Worm (Caenorhabditis elegans): Measurements from ENCODE around the gene ucr-2.3.
A peak's percentile ranks its signal among the peaks of the same experiment; 100 is the strongest.

The ucr-2.3 gene

DNA sequence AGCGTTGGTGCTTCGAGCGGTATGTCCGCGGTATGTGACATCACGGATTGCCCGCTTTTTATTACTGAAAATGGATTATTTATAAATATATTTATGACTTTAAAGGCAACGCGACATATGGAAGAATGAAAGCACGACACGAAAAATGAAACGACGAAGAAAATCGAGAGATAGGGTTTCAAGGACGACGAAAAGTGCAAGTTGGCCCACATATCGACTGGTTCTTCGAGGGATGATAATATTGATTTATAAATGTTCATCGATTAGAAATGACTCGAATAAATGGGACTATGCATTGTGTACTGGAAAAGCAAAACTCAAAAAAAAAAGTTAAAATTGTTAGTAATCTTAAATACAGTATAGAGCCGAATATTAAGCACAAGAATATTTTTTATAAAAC lies 7.1 kb downstream of the ucr-2.3 start, which contains the start of gene zer-1:
Gene zer-1 (minus strand): TSS at position 68 of the 400 bp plus-strand sequence.
- TF ChIP-seq tbx-8 (GFP tag; optimal IDR thresholded peaks at IDR 0.05): no peak
- TF ChIP-seq nhr-2 (tag; optimal IDR thresholded peaks at IDR 0.05): no peak
- TF ChIP-seq bed-3 (GFP tag; optimal IDR thresholded peaks at IDR 0.05): no peak
- no peak for TF ChIP-seq ceh-43 (GFP tag; optimal IDR thresholded peaks at IDR 0.05)
- TF ChIP-seq elt-1 (tag; optimal IDR thresholded peaks at IDR 0.05; ENCODE audit: borderline replicate concordance, insufficient read depth): no peak
- no peak for TF ChIP-seq ham-2 (GFP tag; optimal IDR thresholded peaks at IDR 0.05)
- no peak for TF ChIP-seq lin-13 (tag; optimal IDR thresholded peaks at IDR 0.05)
- no peak for TF ChIP-seq sptf-1 (tag; optimal IDR thresholded peaks at IDR 0.05)
- no peak for TF ChIP-seq lin-32 (GFP tag; optimal IDR thresholded peaks at IDR 0.05)
- TF ChIP-seq unc-120 (tag; optimal IDR thresholded peaks at IDR 0.05; ENCODE audit: poor library complexity, severe bottlenecking): no peak

DNA sequence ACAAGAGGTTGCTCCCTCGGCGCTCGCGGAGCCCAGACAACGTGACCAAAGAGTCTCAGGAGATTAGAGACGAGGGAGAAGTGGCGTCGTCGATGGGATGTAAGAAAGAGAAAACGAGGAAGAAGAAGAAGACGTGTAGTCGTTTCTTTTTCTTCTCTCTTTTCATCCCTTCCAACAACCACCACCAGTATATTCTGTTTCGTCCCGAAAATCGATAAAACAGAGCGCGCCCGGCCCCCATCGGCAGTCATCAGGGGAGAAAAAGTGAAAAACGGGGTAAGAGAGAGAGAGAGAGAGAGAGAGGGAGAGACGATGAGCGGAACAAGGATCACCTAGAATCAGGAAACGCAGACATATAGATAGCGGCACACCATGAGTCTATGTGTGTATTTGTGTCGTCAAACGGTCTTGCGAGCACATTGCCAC lies 8.2 kb downstream of the ucr-2.3 start:
- TF ChIP-seq ham-2 (GFP tag; optimal IDR thresholded peaks at IDR 0.05) (peak; percentile 23), nhr-2 (tag; optimal IDR thresholded peaks at IDR 0.05) (no peak), tbx-8 (GFP tag; optimal IDR thresholded peaks at IDR 0.05) (no peak), cnd-1 (tag; optimal IDR thresholded peaks at IDR 0.05) (no peak), unc-62 (GFP tag; optimal IDR thresholded peaks at IDR 0.05) (peak; percentile 16), blmp-1 (tag; optimal IDR thresholded peaks at IDR 0.05) (peak; percentile 49), ceh-39 (tag; optimal IDR thresholded peaks at IDR 0.05) (peak; percentile 32), unc-120 (tag; optimal IDR thresholded peaks at IDR 0.05; ENCODE audit: poor library complexity, severe bottlenecking) (peak; percentile 41), mls-2 (tag; optimal IDR thresholded peaks at IDR 0.05) (peak; percentile 60), nhr-76 (tag; optimal IDR thresholded peaks at IDR 0.05) (peak; percentile 34), lsy-2 (tag; optimal IDR thresholded peaks at IDR 0.05) (peak; percentile 21), ces-1 (GFP tag; optimal IDR thresholded peaks at IDR 0.05) (peak; percentile 63), ceh-83 (GFP tag; optimal IDR thresholded peaks at IDR 0.05) (no peak), sem-2 (GFP tag; optimal IDR thresholded peaks at IDR 0.05) (no peak), pha-4 (tag; optimal IDR thresholded peaks at IDR 0.05) (peak; percentile 24)

DNA sequence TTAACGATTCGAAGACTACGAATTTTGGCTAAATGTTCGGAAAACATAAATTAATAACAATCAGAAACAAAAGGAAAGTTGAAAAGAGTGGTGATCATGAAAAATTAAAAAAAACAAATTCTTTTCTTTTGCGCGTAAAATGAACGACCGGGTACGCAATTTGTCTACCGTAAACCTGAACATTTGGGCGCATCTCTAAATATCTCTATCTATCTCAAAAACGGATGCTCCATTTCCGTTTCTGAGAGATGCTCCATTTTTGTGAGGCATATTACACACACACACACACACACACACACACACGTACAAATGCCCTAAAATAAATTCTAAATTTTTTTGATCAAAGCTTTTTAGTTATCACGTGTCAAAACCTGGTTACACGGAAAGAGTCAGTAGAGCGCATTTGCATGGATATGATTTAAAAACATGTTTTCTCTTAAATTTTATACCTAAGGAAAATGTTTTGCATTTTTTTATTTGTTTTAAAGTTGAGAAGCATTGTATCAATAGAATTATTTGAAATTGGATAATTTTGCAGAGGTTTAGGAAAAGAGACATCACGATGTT lies 9.4 kb downstream of the ucr-2.3 start:
- TF ChIP-seq unc-39 (tag; optimal IDR thresholded peaks at IDR 0.05): no peak
- no peak for TF ChIP-seq blmp-1 (tag; optimal IDR thresholded peaks at IDR 0.05)
- peak; percentile 81 for TF ChIP-seq lsy-2 (tag; optimal IDR thresholded peaks at IDR 0.05)

DNA sequence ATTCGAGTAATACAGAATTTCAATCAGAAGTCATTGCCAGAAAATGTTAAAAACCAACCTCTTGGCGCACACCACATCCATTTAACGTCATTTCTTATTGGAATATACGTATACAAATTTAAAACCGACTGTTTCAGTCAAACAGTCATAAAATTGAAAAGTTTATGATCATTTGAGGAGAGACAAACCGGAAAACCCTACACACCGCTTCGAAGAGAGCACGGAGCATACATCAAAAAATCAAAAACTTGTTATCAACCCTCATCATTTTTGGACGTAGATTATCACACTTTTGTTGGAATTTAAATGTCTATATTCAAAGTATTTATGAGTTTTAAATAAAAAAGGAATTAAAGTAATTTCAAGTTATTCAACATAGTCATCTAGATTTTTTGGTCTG lies 11.4 kb downstream of the ucr-2.3 start, which contains the start of gene T24C4.10:
Gene T24C4.10 (minus strand): TSS at position 230 of the 400 bp plus-strand sequence.
- TF ChIP-seq ham-2 (GFP tag; optimal IDR thresholded peaks at IDR 0.05): no peak
- no peak for TF ChIP-seq sptf-1 (tag; optimal IDR thresholded peaks at IDR 0.05)
- TF ChIP-seq nhr-12 (tag; optimal IDR thresholded peaks at IDR 0.05): no peak
- TF ChIP-seq elt-1 (tag; optimal IDR thresholded peaks at IDR 0.05; ENCODE audit: borderline replicate concordance, insufficient read depth): no peak
- TF ChIP-seq pha-4 (tag; optimal IDR thresholded peaks at IDR 0.05): no peak
- TF ChIP-seq drap-1 (GFP tag; optimal IDR thresholded peaks at IDR 0.05): no peak
- no peak for TF ChIP-seq unc-120 (tag; optimal IDR thresholded peaks at IDR 0.05; ENCODE audit: poor library complexity, severe bottlenecking)
- TF ChIP-seq tbx-8 (GFP tag; optimal IDR thresholded peaks at IDR 0.05): no peak
- no peak for TF ChIP-seq hlh-1 (tag; optimal IDR thresholded peaks at IDR 0.05)
- TF ChIP-seq M03D4.4 (tag; optimal IDR thresholded peaks at IDR 0.05): no peak
- no peak for TF ChIP-seq nhr-76 (tag; optimal IDR thresholded peaks at IDR 0.05)
- no peak for TF ChIP-seq nhr-237 (tag; optimal IDR thresholded peaks at IDR 0.05)

DNA sequence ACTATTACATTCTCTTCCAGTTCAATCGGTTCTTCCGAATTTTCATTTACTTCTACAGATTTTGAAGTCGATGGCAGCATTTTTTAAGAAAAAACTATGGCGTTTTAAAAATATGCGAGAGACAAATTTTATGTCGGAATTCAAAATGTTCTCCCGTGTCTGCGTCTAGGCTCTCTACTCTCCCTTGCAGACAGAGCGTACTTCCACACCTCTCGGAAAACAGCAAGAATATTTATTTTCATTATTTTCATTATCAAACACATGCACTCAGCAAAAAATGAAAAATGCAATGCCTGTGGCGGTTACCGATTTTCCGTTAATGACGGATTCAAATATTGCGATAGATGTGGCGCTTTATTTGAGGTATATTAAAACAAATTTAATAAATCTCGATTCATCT lies 15.9 kb downstream of the ucr-2.3 start, which contains the start of the genes ztf-18 and F23H11.2:
Gene ztf-18 (minus strand): TSS at position 188 of the 400 bp plus-strand sequence.
Gene F23H11.2 (plus strand): TSS at position 223 of the 400 bp plus-strand sequence.
- TF ChIP-seq sptf-1 (tag; optimal IDR thresholded peaks at IDR 0.05): no peak
- peak; percentile 18 for TF ChIP-seq hlh-1 (tag; optimal IDR thresholded peaks at IDR 0.05)

DNA sequence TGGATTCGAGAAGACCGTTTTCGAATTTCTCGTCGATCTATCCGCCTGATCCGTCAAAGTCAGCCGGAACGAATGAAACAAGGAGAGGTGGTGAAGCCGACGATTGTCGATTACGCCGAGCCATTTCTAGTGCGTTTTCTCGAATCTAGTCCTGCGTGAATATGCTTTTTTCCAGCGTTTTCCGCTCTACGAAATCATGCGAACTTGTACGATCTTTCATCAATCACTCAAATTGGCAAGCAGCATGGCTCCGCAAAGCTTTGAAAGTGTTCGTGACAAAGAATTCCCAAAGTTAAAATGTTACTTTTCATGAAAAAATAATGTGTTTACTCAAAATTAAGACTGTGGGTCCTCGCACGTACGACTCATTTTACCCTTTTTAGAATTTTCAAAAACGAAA lies 17.2 kb downstream of the ucr-2.3 start:
- TF ChIP-seq nhr-76 (tag; optimal IDR thresholded peaks at IDR 0.05) (no peak), M03D4.4 (tag; optimal IDR thresholded peaks at IDR 0.05) (no peak), nhr-28 (tag; optimal IDR thresholded peaks at IDR 0.05) (no peak), nhr-12 (tag; optimal IDR thresholded peaks at IDR 0.05) (no peak), unc-39 (tag; optimal IDR thresholded peaks at IDR 0.05) (no peak), flh-1 (GFP tag; optimal IDR thresholded peaks at IDR 0.05) (no peak)

Data from whole organism, mixed stage, embryonic.